Fruit fly (Drosophila melanogaster): Measurements from ENCODE around the gene CG5376.

CG5376 gene

dm6 chr3R:22524344-22525072 is 35.8 kb upstream of the CG5376 start:
- TF ChIP-seq EcR (GFP tag; optimal IDR thresholded peaks at IDR 0.05) (peak; percentile 91), CG13204 (GFP tag; optimal IDR thresholded peaks at IDR 0.05) (no peak)

dm6 chr3R:22522859-22523258 is 34.1 kb upstream of the CG5376 start:
- TF ChIP-seq Pif1B (GFP tag; optimal IDR thresholded peaks at IDR 0.05) (no peak), EcR (GFP tag; optimal IDR thresholded peaks at IDR 0.05) (no peak), Ets98B (GFP tag; IDR thresholded peaks at IDR 0.05) (no peak), CG13204 (GFP tag; optimal IDR thresholded peaks at IDR 0.05) (no peak), CG17806 (tag; optimal IDR thresholded peaks at IDR 0.05) (no peak), CG8301 (tag; optimal IDR thresholded peaks at IDR 0.05) (no peak), Snoo (tag; optimal IDR thresholded peaks at IDR 0.05) (no peak), CG12605 (GFP tag; IDR thresholded peaks at IDR 0.05) (no peak), CG9948 (tag; optimal IDR thresholded peaks at IDR 0.05) (no peak)

- TF ChIP-seq CG34367 (tag; optimal IDR thresholded peaks at IDR 0.05) (no peak), fd96Ca (GFP tag; IDR thresholded peaks at IDR 0.05) (no peak), CG4496 (GFP tag; IDR thresholded peaks at IDR 0.05) (no peak), CG8301 (tag; optimal IDR thresholded peaks at IDR 0.05) (no peak)
Observed at dm6 chr3R:22522042-22522441, 33.3 kb upstream of the CG5376 start.

dm6 chr3R:22520481-22520880 is 31.7 kb upstream of the CG5376 start:
- TF ChIP-seq CG9948 (tag; optimal IDR thresholded peaks at IDR 0.05) (no peak), Pif1A (GFP tag; optimal IDR thresholded peaks at IDR 0.05) (no peak), CG15710 (tag; optimal IDR thresholded peaks at IDR 0.05) (no peak), CG4496 (GFP tag; IDR thresholded peaks at IDR 0.05) (no peak), CG14655 (GFP tag; optimal IDR thresholded peaks at IDR 0.05) (no peak), EcR (GFP tag; optimal IDR thresholded peaks at IDR 0.05) (no peak), CG32121 (GFP tag; IDR thresholded peaks at IDR 0.05) (no peak), Pif1B (GFP tag; optimal IDR thresholded peaks at IDR 0.05) (no peak), CG17806 (tag; optimal IDR thresholded peaks at IDR 0.05) (no peak), D1 (tag; optimal IDR thresholded peaks at IDR 0.05) (no peak), CG12605 (GFP tag; IDR thresholded peaks at IDR 0.05) (no peak), CG10348 (GFP tag; IDR thresholded peaks at IDR 0.05) (no peak), CG13204 (GFP tag; optimal IDR thresholded peaks at IDR 0.05) (no peak), Ets98B (GFP tag; IDR thresholded peaks at IDR 0.05) (no peak), CG34367 (tag; optimal IDR thresholded peaks at IDR 0.05) (no peak), CG8159 (tag; optimal IDR thresholded peaks at IDR 0.05) (no peak), gl (tag; optimal IDR thresholded peaks at IDR 0.05) (no peak), rn (GFP tag; IDR thresholded peaks at IDR 0.05) (no peak)

dm6 chr3R:22518760-22519159 is 30.0 kb upstream of the CG5376 start:
- TF ChIP-seq D1 (tag; optimal IDR thresholded peaks at IDR 0.05): no peak
- no peak for TF ChIP-seq CG14655 (GFP tag; optimal IDR thresholded peaks at IDR 0.05)
- TF ChIP-seq EcR (GFP tag; optimal IDR thresholded peaks at IDR 0.05): no peak
- no peak for TF ChIP-seq CG13204 (GFP tag; optimal IDR thresholded peaks at IDR 0.05)
- TF ChIP-seq gl (tag; optimal IDR thresholded peaks at IDR 0.05): no peak
- TF ChIP-seq CG8159 (tag; optimal IDR thresholded peaks at IDR 0.05): no peak
- no peak for TF ChIP-seq CG17806 (tag; optimal IDR thresholded peaks at IDR 0.05)
- TF ChIP-seq rn (GFP tag; IDR thresholded peaks at IDR 0.05): no peak
- no peak for TF ChIP-seq CG9948 (tag; optimal IDR thresholded peaks at IDR 0.05)

DNA sequence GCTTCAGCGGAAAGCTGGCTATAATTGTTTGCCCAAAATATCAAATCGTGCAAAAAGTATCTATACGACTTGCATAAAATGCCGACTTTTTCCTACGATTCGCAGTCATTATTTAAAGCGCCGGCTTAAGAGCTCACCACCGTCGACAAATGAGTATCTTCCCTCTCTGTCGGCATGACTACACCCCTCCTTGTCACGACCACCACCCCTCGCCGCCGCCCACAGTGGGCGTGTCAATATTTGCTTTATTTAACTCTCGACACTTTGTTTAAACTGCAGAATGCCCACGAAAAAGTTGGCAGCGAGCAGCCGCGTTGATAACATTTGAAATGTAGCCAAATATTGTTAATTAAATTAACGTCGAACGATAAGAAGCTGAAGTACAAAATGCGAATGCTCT is 29.5 kb upstream of the CG5376 start:
- TF ChIP-seq CG8301 (tag; optimal IDR thresholded peaks at IDR 0.05): no peak
- TF ChIP-seq CG9948 (tag; optimal IDR thresholded peaks at IDR 0.05): no peak
- no peak for TF ChIP-seq gl (tag; optimal IDR thresholded peaks at IDR 0.05)
- no peak for TF ChIP-seq CG34367 (tag; optimal IDR thresholded peaks at IDR 0.05)
- TF ChIP-seq Pif1A (GFP tag; optimal IDR thresholded peaks at IDR 0.05): no peak
- no peak for TF ChIP-seq fd96Ca (GFP tag; IDR thresholded peaks at IDR 0.05)
- TF ChIP-seq CG8159 (tag; optimal IDR thresholded peaks at IDR 0.05): no peak
- no peak for TF ChIP-seq CG4496 (GFP tag; IDR thresholded peaks at IDR 0.05)
- no peak for TF ChIP-seq CG12605 (GFP tag; IDR thresholded peaks at IDR 0.05)
- TF ChIP-seq CG10348 (GFP tag; IDR thresholded peaks at IDR 0.05): no peak
- no peak for TF ChIP-seq Pif1B (GFP tag; optimal IDR thresholded peaks at IDR 0.05)
- no peak for TF ChIP-seq Ets98B (GFP tag; IDR thresholded peaks at IDR 0.05)
- no peak for TF ChIP-seq CG32121 (GFP tag; IDR thresholded peaks at IDR 0.05)
- TF ChIP-seq EcR (GFP tag; optimal IDR thresholded peaks at IDR 0.05): no peak
- no peak for TF ChIP-seq CG17806 (tag; optimal IDR thresholded peaks at IDR 0.05)

dm6 chr3R:22515384-22515783 is 26.6 kb upstream of the CG5376 start:
- peak; percentile 14 for TF ChIP-seq CG14655 (GFP tag; optimal IDR thresholded peaks at IDR 0.05)
- TF ChIP-seq CG8159 (tag; optimal IDR thresholded peaks at IDR 0.05): peak; percentile 6
- no peak for TF ChIP-seq rn (GFP tag; IDR thresholded peaks at IDR 0.05)

All from whole organism, pupa.